Fruit fly (Drosophila melanogaster): ENCODE data around the gene Fbxl7.

dm6 chr3R:15895978-15896377, 24.7 kb upstream of the Fbxl7 start, which contains the start of gene CG14877:
- TF ChIP-seq CG33017 (tag; optimal IDR thresholded peaks at IDR 0.05) = no peak
- no peak for TF ChIP-seq cic (GFP tag; optimal IDR thresholded peaks at IDR 0.05)
- no peak for TF ChIP-seq pad (GFP tag; optimal IDR thresholded peaks at IDR 0.05)
- TF ChIP-seq Crg-1 (GFP tag; optimal IDR thresholded peaks at IDR 0.05) = no peak
- TF ChIP-seq toe (GFP tag; optimal IDR thresholded peaks at IDR 0.05) = no peak
- no peak for TF ChIP-seq CG5204 (GFP tag; optimal IDR thresholded peaks at IDR 0.05)
- TF ChIP-seq Mnt (GFP tag; optimal IDR thresholded peaks at IDR 0.05) = no peak
- no peak for TF ChIP-seq CG1620 (GFP tag; optimal IDR thresholded peaks at IDR 0.05)
